Worm (Caenorhabditis elegans): ENCODE measurements around the gene C33H5.13.

The C33H5.13 gene

ce11 chrIV:7822524-7822923 is 30.5 kb upstream of the C33H5.13 start, which contains the start of gene T14A8.2:
T14A8.2 (minus strand) TSS chrIV:7822624.
- TF ChIP-seq madf-3 (GFP tag; IDR thresholded peaks at IDR 0.05) (no peak), Y67H2A.10 (GFP tag; conservative IDR thresholded peaks at IDR 0.05) (no peak), F49E8.2 (tag; optimal IDR thresholded peaks at IDR 0.05; ENCODE audit: insufficient read depth) (no peak), madf-8 (GFP tag; conservative IDR thresholded peaks at IDR 0.05) (no peak), madf-6 (GFP tag; IDR thresholded peaks at IDR 0.05) (no peak), ztf-22 (GFP tag; optimal IDR thresholded peaks at IDR 0.05) (no peak), Y95B8A.8 (GFP tag; IDR thresholded peaks at IDR 0.05) (no peak), ztf-18 (tag; optimal IDR thresholded peaks at IDR 0.05) (no peak)

ce11 chrIV:7817852-7818251 is 25.8 kb upstream of the C33H5.13 start, which contains the start of gene ric-3:
ric-3 (plus strand) TSS chrIV:7818251.
- peak; percentile 9 for TF ChIP-seq lin-40 (tag; optimal IDR thresholded peaks at IDR 0.05)
- no peak for TF ChIP-seq F57A8.1 (GFP tag; optimal IDR thresholded peaks at IDR 0.05)
- TF ChIP-seq tlf-1 (GFP tag; optimal IDR thresholded peaks at IDR 0.05): no peak
- peak; percentile 25 for TF ChIP-seq ceh-27 (GFP tag; optimal IDR thresholded peaks at IDR 0.05)
- TF ChIP-seq die-1 (tag; optimal IDR thresholded peaks at IDR 0.05): no peak
- 0 out of 2 replicates have a peak, but pooled peaks have one; percentile 17 for TF ChIP-seq mcd-1 (GFP tag; IDR thresholded peaks at IDR 0.05)
- no peak for TF ChIP-seq madf-6 (GFP tag; IDR thresholded peaks at IDR 0.05)
- TF ChIP-seq somi-1 (GFP tag; optimal IDR thresholded peaks at IDR 0.05): peak; percentile 30
- TF ChIP-seq rec-8 (tag; optimal IDR thresholded peaks at IDR 0.05): no peak
- no peak for TF ChIP-seq him-1 (tag; optimal IDR thresholded peaks at IDR 0.05)
- peak; percentile 35 for TF ChIP-seq K12H6.12 (tag; optimal IDR thresholded peaks at IDR 0.05)
- no peak for TF ChIP-seq B0261.1 (tag; optimal IDR thresholded peaks at IDR 0.05)
- no peak for TF ChIP-seq madf-10 (tag; optimal IDR thresholded peaks at IDR 0.05)
- TF ChIP-seq dpff-1 (tag; optimal IDR thresholded peaks at IDR 0.05): no peak
- no peak for TF ChIP-seq Y79H2A.3 (GFP tag; conservative IDR thresholded peaks at IDR 0.05)
- peak in 1 of 3 experiments; percentile 33 for TF ChIP-seq lin-35 (GFP tag; optimal IDR thresholded peaks at IDR 0.05)
- no peak for TF ChIP-seq K11D2.4 (GFP tag; IDR thresholded peaks at IDR 0.05)
- peak; percentile 82 for TF ChIP-seq hmg-1.2 (GFP tag; IDR thresholded peaks at IDR 0.05)
- TF ChIP-seq F39B2.1 (GFP tag; IDR thresholded peaks at IDR 0.05): no peak
- TF ChIP-seq cebp-1 (GFP tag; IDR thresholded peaks at IDR 0.05): no peak
- peak; percentile 37 for TF ChIP-seq cebp-1 (tag; optimal IDR thresholded peaks at IDR 0.05)
- TF ChIP-seq ztf-6 (GFP tag; IDR thresholded peaks at IDR 0.05): no peak
- no peak for TF ChIP-seq nhr-179 (tag; optimal IDR thresholded peaks at IDR 0.05)

- TF ChIP-seq madf-6 (GFP tag; IDR thresholded peaks at IDR 0.05): no peak; the same call in 1 of the 2 replicates
- no peak for TF ChIP-seq gei-17 (GFP tag; optimal IDR thresholded peaks at IDR 0.05)
- no peak for TF ChIP-seq fkh-3 (tag; optimal IDR thresholded peaks at IDR 0.05)
- TF ChIP-seq F33H1.4 (GFP tag; IDR thresholded peaks at IDR 0.05): peak; percentile 34; the same call in 1 of the 2 replicates
- no peak for TF ChIP-seq T26A5.8 (tag; optimal IDR thresholded peaks at IDR 0.05)
- peak in 1 of 3 experiments; percentile 13 for TF ChIP-seq lin-35 (GFP tag; optimal IDR thresholded peaks at IDR 0.05)
- TF ChIP-seq zim-3 (tag; optimal IDR thresholded peaks at IDR 0.05): no peak
- TF ChIP-seq B0019.2 (GFP tag; conservative IDR thresholded peaks at IDR 0.05): no peak
- TF ChIP-seq hrde-1 (tag; optimal IDR thresholded peaks at IDR 0.05; ENCODE audit: borderline replicate concordance): no peak
- TF ChIP-seq hmg-1.2 (GFP tag; IDR thresholded peaks at IDR 0.05): no peak
- peak; percentile 36 for TF ChIP-seq him-1 (tag; optimal IDR thresholded peaks at IDR 0.05)
- TF ChIP-seq ceh-100 (GFP tag; IDR thresholded peaks at IDR 0.05): no peak
- no peak for TF ChIP-seq ztf-22 (GFP tag; optimal IDR thresholded peaks at IDR 0.05)
- TF ChIP-seq T07F8.4 (tag; optimal IDR thresholded peaks at IDR 0.05): no peak
- peak; percentile 41 for TF ChIP-seq ZK185.1 (tag; optimal IDR thresholded peaks at IDR 0.05; ENCODE audit: poor library complexity, severe bottlenecking)
- peak; percentile 39 for TF ChIP-seq lsl-1 (GFP tag; optimal IDR thresholded peaks at IDR 0.05)
- no peak for TF ChIP-seq sptf-2 (GFP tag; optimal IDR thresholded peaks at IDR 0.05)
- TF ChIP-seq nfya-2 (GFP tag; IDR thresholded peaks at IDR 0.05): no peak
- TF ChIP-seq bed-1 (GFP tag; IDR thresholded peaks at IDR 0.05): no peak
- TF ChIP-seq ztf-18 (tag; optimal IDR thresholded peaks at IDR 0.05): no peak
Observed at ce11 chrIV:7816402-7817102, 24.5 kb upstream of the C33H5.13 start.
